Worm (Caenorhabditis elegans): ENCODE data around the gene srh-180.

The srh-180 gene

ce11 chrV:16361350-16361749 is 44.0 kb downstream of the srh-180 start:
- no peak for TF ChIP-seq pax-3 (tag; optimal IDR thresholded peaks at IDR 0.05)
- no peak for TF ChIP-seq efl-1 (optimal IDR thresholded peaks at IDR 0.05)
- TF ChIP-seq efl-1 (GFP tag; optimal IDR thresholded peaks at IDR 0.05 in 1 of 2) = no peak
- no peak for TF ChIP-seq lin-14 (GFP tag; optimal IDR thresholded peaks at IDR 0.05)
- no peak for TF ChIP-seq snpc-4 (tag; optimal IDR thresholded peaks at IDR 0.05)
- TF ChIP-seq nhr-11 (tag; optimal IDR thresholded peaks at IDR 0.05) = no peak

ce11 chrV:16367575-16367974 is 50.2 kb downstream of the srh-180 start, which contains the start of gene W08G11.3:
TSS of gene W08G11.3 (plus strand) at chrV:16367681.
- TF ChIP-seq aly-2 (tag; optimal IDR thresholded peaks at IDR 0.05) = peak; percentile 40
- TF ChIP-seq ceh-82 (tag; optimal IDR thresholded peaks at IDR 0.05) = peak in 1 of 3 experiments; percentile 2
- TF ChIP-seq ets-5 (GFP tag; IDR thresholded peaks at IDR 0.05) = no peak
- peak; percentile 2 for TF ChIP-seq nhr-71 (tag; optimal IDR thresholded peaks at IDR 0.05)

ce11 chrV:16368143-16368542 is 50.8 kb downstream of the srh-180 start:
- no peak for TF ChIP-seq lin-35 (GFP tag; optimal IDR thresholded peaks at IDR 0.05)
- no peak for TF ChIP-seq efl-1 (optimal IDR thresholded peaks at IDR 0.05)
- peak in 1 of 2 experiments; percentile 55 for TF ChIP-seq efl-1 (GFP tag; optimal IDR thresholded peaks at IDR 0.05 in 1 of 2)
- TF ChIP-seq pqm-1 (tag; optimal IDR thresholded peaks at IDR 0.05) = no peak
